Fruit fly (Drosophila melanogaster) whole organism, embryonic: ENCODE results near the gene TfIIA-S.
A peak's percentile ranks its signal among the peaks of the same experiment; 100 is the strongest.

Experiments used
- Ada2b ChIP-seq: fragments of 200-800 bp; sonication (Bioruptor generic); IDR thresholded peaks from 2 replicates; pipeline ENCODE4 v1.3.6; 2022; ENCODE audit warnings: missing biosample characterization, missing genetic modification characterization
- Aef1 ChIP-seq: fragments of 200-800 bp; sonication (Bioruptor generic); IDR thresholded peaks from 3 replicates; pipeline ENCODE4 v1.3.6; 2022; ENCODE audit warnings: missing biosample characterization, missing genetic modification characterization
- CG10654 ChIP-seq: fragments of 200-800 bp; sonication (Bioruptor generic); optimal IDR thresholded peaks from 2 replicates; lab custom pipeline; 2016; ENCODE audit warnings: missing biosample characterization, missing genetic modification characterization
- CG11504 ChIP-seq: fragments of 200-800 bp; sonication (Bioruptor generic); optimal IDR thresholded peaks from 3 replicates; lab custom pipeline; 2019; ENCODE audit warnings: missing biosample characterization, mild to moderate bottlenecking, missing genetic modification characterization, moderate library complexity
- CG13287 ChIP-seq: fragments of 200-800 bp; sonication (Bioruptor generic); IDR thresholded peaks from 2 replicates; pipeline ENCODE4 v1.3.6; 2022; ENCODE audit warnings: missing biosample characterization, missing genetic modification characterization; ENCODE audit not compliant: partially characterized antibody
- CG1603 ChIP-seq: fragments of 200-800 bp; sonication (Bioruptor generic); optimal IDR thresholded peaks from 2 replicates; lab custom pipeline; 2019; ENCODE audit warnings: missing biosample characterization, mild to moderate bottlenecking, missing genetic modification characterization, moderate library complexity
- CG18764 ChIP-seq: fragments of 200-800 bp; sonication (Bioruptor generic); optimal IDR thresholded peaks from 3 replicates; lab custom pipeline; 2016; ENCODE audit warnings: missing biosample characterization, missing genetic modification characterization
- CG31441 ChIP-seq: fragments of 200-800 bp; sonication (Bioruptor generic); IDR thresholded peaks from 2 replicates; pipeline ENCODE4 v1.3.6; 2022; ENCODE audit warnings: missing biosample characterization, missing genetic modification characterization
- CG33557 ChIP-seq: fragments of 200-800 bp; sonication (Bioruptor generic); optimal IDR thresholded peaks from 2 replicates; lab custom pipeline; 2019; ENCODE audit warnings: missing biosample characterization, mild to moderate bottlenecking, missing genetic modification characterization, moderate library complexity
- CG42726 ChIP-seq: fragments of 200-800 bp; sonication (Bioruptor generic); IDR thresholded peaks from 2 replicates; pipeline ENCODE4 v1.3.6; 2022; ENCODE audit warnings: missing biosample characterization, missing genetic modification characterization; ENCODE audit not compliant: partially characterized antibody
- CG43689 ChIP-seq: fragments of 200-800 bp; sonication (Bioruptor generic); IDR thresholded peaks from 2 replicates; pipeline ENCODE4 v1.3.6; 2022; ENCODE audit warnings: missing biosample characterization, missing genetic modification characterization
- CG6813 ChIP-seq: fragments of 200-800 bp; sonication (Bioruptor generic); optimal IDR thresholded peaks from 2 replicates; lab custom pipeline; 2017; ENCODE audit warnings: missing biosample characterization, missing genetic modification characterization, mild to moderate bottlenecking, moderate library complexity, missing genetic modification reagents
- CG7271 ChIP-seq: fragments of 200-800 bp; sonication (Bioruptor generic); optimal IDR thresholded peaks from 2 replicates; lab custom pipeline; 2018; ENCODE audit warnings: missing biosample characterization, mild to moderate bottlenecking, missing genetic modification characterization, moderate library complexity
- CG7357 ChIP-seq: fragments of 200-800 bp; sonication (Bioruptor generic); IDR thresholded peaks from 3 replicates; pipeline ENCODE4 v1.3.6; 2022; ENCODE audit warnings: missing biosample characterization, missing genetic modification characterization
- CG7963 ChIP-seq: fragments of 200-800 bp; sonication (Bioruptor generic); IDR thresholded peaks from 3 replicates; pipeline ENCODE4 v1.3.6; 2022; ENCODE audit warnings: missing biosample characterization, missing genetic modification characterization; ENCODE audit not compliant: partially characterized antibody
- CG8478 ChIP-seq: fragments of >200 bp; optimal IDR thresholded peaks from 2 replicates; lab custom pipeline; 2018
- CG9609 ChIP-seq: fragments of 200-800 bp; sonication (Bioruptor generic); optimal IDR thresholded peaks from 3 replicates; lab custom pipeline; 2016; ENCODE audit warnings: missing biosample characterization, missing genetic modification characterization
- Chrac-16 ChIP-seq: fragments of 200-800 bp; sonication (Bioruptor generic); optimal IDR thresholded peaks from 3 replicates; lab custom pipeline; 2016; ENCODE audit warnings: missing biosample characterization, missing genetic modification characterization
- D19B ChIP-seq: fragments of 200-800 bp; sonication (Bioruptor generic); optimal IDR thresholded peaks from 2 replicates; lab custom pipeline; 2017; ENCODE audit warnings: missing biosample characterization, mild to moderate bottlenecking, missing genetic modification characterization
- Hr39 ChIP-seq: fragments of >200 bp; optimal IDR thresholded peaks from 2 replicates; lab custom pipeline; 2017
- Myb ChIP-seq: fragments of 200-800 bp; sonication (Bioruptor generic); optimal IDR thresholded peaks from 2 replicates; lab custom pipeline; 2016; ENCODE audit warnings: missing biosample characterization, missing genetic modification characterization
- Neu2 ChIP-seq: fragments of 200-800 bp; sonication (Bioruptor generic); optimal IDR thresholded peaks from 3 replicates; lab custom pipeline; 2016; ENCODE audit warnings: missing biosample characterization, missing genetic modification characterization, borderline replicate concordance
- Nf-YA ChIP-seq: fragments of 200-800 bp; sonication (Bioruptor generic); IDR thresholded peaks from 2 replicates; pipeline ENCODE4 v1.3.6; 2022; ENCODE audit warnings: missing biosample characterization, missing genetic modification characterization
- Nf-YB ChIP-seq: fragments of 200-800 bp; sonication (Bioruptor generic); optimal IDR thresholded peaks from 3 replicates; lab custom pipeline; 2019; ENCODE audit warnings: missing biosample characterization, mild to moderate bottlenecking, missing genetic modification characterization, moderate library complexity
- Scr ChIP-seq: fragments of 200-800 bp; sonication (Bioruptor generic); IDR thresholded peaks from 2 replicates; pipeline ENCODE4 v1.3.6; 2022; ENCODE audit warnings: missing biosample characterization, missing genetic modification characterization; ENCODE audit not compliant: partially characterized antibody
- Spps ChIP-seq: fragments of 200-800 bp; sonication (Bioruptor generic); optimal IDR thresholded peaks from 2 replicates; lab custom pipeline; 2018; ENCODE audit warnings: missing biosample characterization, mild to moderate bottlenecking, missing genetic modification characterization
- Taf1 ChIP-seq: fragments of 200-800 bp; sonication (Bioruptor generic); IDR thresholded peaks from 2 replicates; pipeline ENCODE4 v1.3.6; 2022; ENCODE audit warnings: missing biosample characterization, missing genetic modification characterization
- Xrp1 ChIP-seq: fragments of 200-800 bp; sonication (Bioruptor generic); IDR thresholded peaks from 2 replicates; pipeline ENCODE4 v1.3.6; 2022; ENCODE audit warnings: missing biosample characterization, missing genetic modification characterization
- al ChIP-seq: fragments of 200-800 bp; sonication (Bioruptor generic); IDR thresholded peaks from 2 replicates; pipeline ENCODE4 v1.3.6; 2022; ENCODE audit warnings: missing biosample characterization, missing genetic modification characterization
- cato ChIP-seq: fragments of 200-800 bp; sonication (Bioruptor generic); optimal IDR thresholded peaks from 2 replicates; lab custom pipeline; 2016; ENCODE audit warnings: missing biosample characterization, missing genetic modification characterization, borderline replicate concordance
- ci ChIP-seq: fragments of 200-800 bp; sonication (Bioruptor generic); IDR thresholded peaks from 3 replicates; pipeline ENCODE4 v1.3.6; 2022; ENCODE audit warnings: missing biosample characterization, missing genetic modification characterization
- crp ChIP-seq, 2 experiments: fragments of 200-800 bp; sonication (Bioruptor generic); optimal IDR thresholded peaks; 2 replicates in 1 of 2; 3 replicates in 1 of 2; lab custom pipeline; 2017; ENCODE audit warnings: missing biosample characterization in 2 of 2, missing genetic modification characterization in 2 of 2, mild to moderate bottlenecking in 1 of 2, moderate library complexity in 1 of 2
- dmrt11E ChIP-seq: fragments of 200-800 bp; sonication (Bioruptor generic); optimal IDR thresholded peaks from 3 replicates; lab custom pipeline; 2018; ENCODE audit warnings: missing biosample characterization, mild to moderate bottlenecking, missing genetic modification characterization, moderate library complexity
- dmrt99B ChIP-seq: fragments of 200-800 bp; sonication (Bioruptor generic); optimal IDR thresholded peaks from 2 replicates; lab custom pipeline; 2018; ENCODE audit warnings: missing biosample characterization, mild to moderate bottlenecking, missing genetic modification characterization, moderate library complexity
- dysf ChIP-seq: fragments of 200-800 bp; sonication (Bioruptor generic); IDR thresholded peaks from 3 replicates; pipeline ENCODE4 v1.3.6; 2022; ENCODE audit warnings: missing biosample characterization, missing genetic modification characterization
- en ChIP-seq: fragments of 200-800 bp; sonication (Bioruptor generic); optimal IDR thresholded peaks from 2 replicates; lab custom pipeline; 2016; ENCODE audit warnings: missing biosample characterization, missing genetic modification characterization
- gcm2 ChIP-seq: fragments of 200-800 bp; sonication (Bioruptor generic); optimal IDR thresholded peaks from 2 replicates; lab custom pipeline; 2016; ENCODE audit warnings: missing biosample characterization, missing genetic modification characterization
- gem ChIP-seq: fragments of 200-800 bp; sonication (Bioruptor generic); optimal IDR thresholded peaks from 2 replicates; lab custom pipeline; 2019; ENCODE audit warnings: missing biosample characterization, mild to moderate bottlenecking, missing genetic modification characterization, moderate library complexity
- grau ChIP-seq: fragments of 200-800 bp; optimal IDR thresholded peaks from 3 replicates; lab custom pipeline; 2019; ENCODE audit warnings: missing biosample characterization, mild to moderate bottlenecking, missing genetic modification characterization, moderate library complexity
- hbn ChIP-seq: fragments of 200-800 bp; sonication (Bioruptor generic); IDR thresholded peaks from 2 replicates; pipeline ENCODE4 v1.3.6; 2022; ENCODE audit warnings: missing biosample characterization, missing genetic modification characterization; ENCODE audit not compliant: partially characterized antibody
- nerfin-1 ChIP-seq: fragments of 200-800 bp; sonication (Bioruptor generic); optimal IDR thresholded peaks from 3 replicates; lab custom pipeline; 2019; ENCODE audit warnings: missing biosample characterization, mild to moderate bottlenecking, missing genetic modification characterization, moderate library complexity
- odd ChIP-seq: fragments of 200-800 bp; sonication (Bioruptor generic); optimal IDR thresholded peaks from 2 replicates; lab custom pipeline; 2017; ENCODE audit warnings: missing biosample characterization, mild to moderate bottlenecking, missing genetic modification characterization
- onecut ChIP-seq: fragments of 200-800 bp; sonication (Bioruptor generic); IDR thresholded peaks from 2 replicates; pipeline ENCODE4 v1.3.6; 2022; ENCODE audit warnings: missing biosample characterization, missing genetic modification characterization
- otp ChIP-seq: fragments of 200-800 bp; sonication (Bioruptor generic); IDR thresholded peaks from 3 replicates; pipeline ENCODE4, ENCODE4 v1.3.6; 2022; ENCODE audit warnings: missing biosample characterization, missing genetic modification characterization
- peb ChIP-seq: fragments of 200-800 bp; sonication (Bioruptor generic); IDR thresholded peaks from 2 replicates; pipeline ENCODE4 v1.3.6; 2022; ENCODE audit warnings: missing biosample characterization, missing genetic modification characterization
- so ChIP-seq: fragments of 200-800 bp; sonication (Bioruptor generic); IDR thresholded peaks from 3 replicates; pipeline ENCODE4 v1.3.6; 2022; ENCODE audit warnings: missing biosample characterization, missing genetic modification characterization
- sug ChIP-seq: fragments of 200-800 bp; optimal IDR thresholded peaks from 2 replicates; lab custom pipeline; 2019; ENCODE audit warnings: missing biosample characterization, mild to moderate bottlenecking, missing genetic modification characterization, moderate library complexity
- tap ChIP-seq: fragments of 200-800 bp; optimal IDR thresholded peaks from 3 replicates; lab custom pipeline; 2019; ENCODE audit warnings: missing biosample characterization, mild to moderate bottlenecking, missing genetic modification characterization, moderate library complexity
- ttk ChIP-seq: fragments of 200-800 bp; sonication (Bioruptor generic); IDR thresholded peaks from 2 replicates; pipeline ENCODE4 v2.1.2; 2022; ENCODE audit warnings: missing biosample characterization, missing genetic modification characterization
- wek ChIP-seq: fragments of 200-800 bp; sonication (Bioruptor generic); optimal IDR thresholded peaks from 3 replicates; lab custom pipeline; 2018; ENCODE audit warnings: missing biosample characterization, mild to moderate bottlenecking, missing genetic modification characterization, moderate library complexity
- wor ChIP-seq: fragments of 200-800 bp; sonication (Bioruptor generic); IDR thresholded peaks from 2 replicates; pipeline ENCODE4 v1.3.6; 2022; ENCODE audit warnings: missing biosample characterization, missing genetic modification characterization

Gene TfIIA-S

DNA sequence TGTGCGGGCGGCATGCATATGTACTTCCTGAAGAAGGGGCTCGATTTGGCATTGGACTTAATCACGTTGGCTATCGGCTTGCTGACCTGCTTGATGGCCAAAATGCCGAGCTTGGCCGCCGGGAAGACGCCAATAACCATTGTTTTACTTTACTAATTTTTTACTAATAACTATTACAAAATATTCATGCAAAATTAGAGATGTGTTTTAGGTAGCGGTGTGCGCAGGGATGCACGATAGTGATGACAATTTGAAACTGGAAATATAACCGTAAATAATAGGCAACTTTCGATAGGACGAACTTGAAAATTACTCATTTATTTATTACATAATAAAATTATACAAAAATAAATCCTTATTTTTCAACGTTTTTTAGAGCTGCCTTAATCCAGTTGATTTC, 36.6 kb upstream of the TfIIA-S start, which contains the start of gene CG13601 (continued):
- no peak for TF ChIP-seq odd
- TF ChIP-seq Chrac-16 (GFP tag; lab: Kevin White, UChicago): peak; percentile 39
- TF ChIP-seq CG43689 (GFP tag; lab: Robert Waterston, UW): no peak
- TF ChIP-seq CG7357 (GFP tag; lab: Robert Waterston, UW): no peak
- TF ChIP-seq cato (GFP tag; lab: Kevin White, UChicago): no peak
- no peak for TF ChIP-seq CG10654 (GFP tag; lab: Kevin White, UChicago)
- TF ChIP-seq gcm2 (GFP tag; lab: Kevin White, UChicago): no peak
- TF ChIP-seq CG33557 (GFP tag; lab: Kevin White, UChicago): no peak
- TF ChIP-seq CG31441 (GFP tag; lab: Robert Waterston, UW): 0 out of 2 replicates have a peak, but pooled peaks have one; percentile 11
- no peak for TF ChIP-seq CG6813 (GFP tag; lab: Kevin White, UChicago)
- TF ChIP-seq Myb: peak; percentile 87
- TF ChIP-seq Neu2 (GFP tag; lab: Kevin White, UChicago): no peak
- no peak for TF ChIP-seq wek (GFP tag; lab: Kevin White, UChicago)
- TF ChIP-seq CG18764 (GFP tag; lab: Kevin White, UChicago): no peak
- TF ChIP-seq CG13287: peak; percentile 90
- peak; percentile 59 for TF ChIP-seq CG1603
- peak; percentile 38; the same call in 1 of the 2 replicates for TF ChIP-seq ttk (GFP tag; lab: Robert Waterston, UW)
- no peak for TF ChIP-seq CG7271 (tag; lab: Kevin White, UChicago)
- no peak for TF ChIP-seq peb (GFP tag; lab: Robert Waterston, UW)
- TF ChIP-seq Scr (GFP tag; lab: Robert Waterston, UW): peak; percentile 84
- no peak for TF ChIP-seq CG11504
- TF ChIP-seq hbn (GFP tag; lab: Robert Waterston, UW): peak; percentile 82
- peak; percentile 30 for TF ChIP-seq sug (tag; lab: Kevin White, UChicago)
- TF ChIP-seq CG42726: peak; percentile 46; the same call in 1 of the 2 replicates
- TF ChIP-seq onecut: no peak
- TF ChIP-seq al (GFP tag; lab: Robert Waterston, UW): 0 out of 2 replicates have a peak, but pooled peaks have one; percentile 37
- TF ChIP-seq dmrt99B (tag; lab: Kevin White, UChicago): no peak
- peak; percentile 39; the same call in 1 of the 3 replicates for TF ChIP-seq otp (GFP tag; lab: Robert Waterston, UW)
- 0 out of 3 replicates have a peak, but pooled peaks have one; percentile 53 for TF ChIP-seq CG7963
- TF ChIP-seq wor (GFP tag; lab: Robert Waterston, UW): no peak
- TF ChIP-seq grau: peak; percentile 71
- no peak for TF ChIP-seq dmrt11E (tag; lab: Kevin White, UChicago)
- TF ChIP-seq en (GFP tag; lab: Kevin White, UChicago): no peak
- TF ChIP-seq dysf (GFP tag; lab: Robert Waterston, UW): peak; percentile 35; the same call in 2 of the 3 replicates
- TF ChIP-seq Xrp1 (GFP tag; lab: Robert Waterston, UW): no peak
- no peak for TF ChIP-seq crp (GFP tag; optimal IDR thresholded peaks at IDR 0.05; lab: Kevin White, UChicago)
- peak; percentile 17 for TF ChIP-seq nerfin-1 (tag; lab: Kevin White, UChicago)
- TF ChIP-seq ci (GFP tag; lab: Robert Waterston, UW): peak; percentile 63; the same call in 2 of the 3 replicates
- no peak for TF ChIP-seq Spps (tag; lab: Kevin White, UChicago)
- TF ChIP-seq tap (tag; lab: Kevin White, UChicago): no peak
- TF ChIP-seq so (GFP tag; lab: Robert Waterston, UW): no peak
- TF ChIP-seq Ada2b (GFP tag; lab: Robert Waterston, UW): no peak
- 0 out of 3 replicates have a peak, but pooled peaks have one; percentile 42 for TF ChIP-seq Aef1
- TF ChIP-seq Hr39 (lab: Kevin White, UChicago): no peak
- 0 out of 2 replicates have a peak, but pooled peaks have one; percentile 19 for TF ChIP-seq Taf1
- no peak for TF ChIP-seq Nf-YB (GFP tag; lab: Kevin White, UChicago)
- peak; percentile 46 for TF ChIP-seq gem (tag; lab: Kevin White, UChicago)
- no peak for TF ChIP-seq CG9609 (GFP tag; lab: Kevin White, UChicago)
- TF ChIP-seq CG8478 (lab: Kevin White, UChicago): no peak
- TF ChIP-seq D19B (GFP tag; lab: Kevin White, UChicago): no peak
- TF ChIP-seq Nf-YA (GFP tag; lab: Robert Waterston, UW): no peak
